Fruit fly (Drosophila melanogaster): ENCODE data around the gene dmGlut.

dmGlut gene

dm6 chr2L:12026458-12027431 is 493 bp upstream of the dmGlut start (continued):
- TF ChIP-seq CG1621 (tag; optimal IDR thresholded peaks at IDR 0.05) (peak; percentile 46), CG9139 (GFP tag; optimal IDR thresholded peaks at IDR 0.05) (peak; percentile 91), dac (GFP tag; optimal IDR thresholded peaks at IDR 0.05) (no peak), CG6163 (GFP tag; IDR thresholded peaks at IDR 0.05) (peak; percentile 79; the same call in 2 of the 3 replicates), Hr39 (GFP tag; optimal IDR thresholded peaks at IDR 0.05) (peak; percentile 81), net (GFP tag; optimal IDR thresholded peaks at IDR 0.05) (peak; percentile 60), acj6 (GFP tag; optimal IDR thresholded peaks at IDR 0.05) (peak; percentile 79), CG16779 (tag; optimal IDR thresholded peaks at IDR 0.05) (peak; percentile 67), Hr38 (GFP tag; optimal IDR thresholded peaks at IDR 0.05) (no peak), CG31627 (GFP tag; optimal IDR thresholded peaks at IDR 0.05) (peak; percentile 74), topi (GFP tag; optimal IDR thresholded peaks at IDR 0.05) (peak; percentile 75), vri (GFP tag; optimal IDR thresholded peaks at IDR 0.05) (peak; percentile 68), Eip93F (GFP tag; optimal IDR thresholded peaks at IDR 0.05) (peak; percentile 29), CG8119 (GFP tag; IDR thresholded peaks at IDR 0.05) (peak; percentile 69; the same call in 2 of the 3 replicates), CG6792 (GFP tag; optimal IDR thresholded peaks at IDR 0.05) (peak; percentile 68), lz (GFP tag; optimal IDR thresholded peaks at IDR 0.05) (peak; percentile 75), CG3032 (tag; optimal IDR thresholded peaks at IDR 0.05) (peak; percentile 78), ss (GFP tag; optimal IDR thresholded peaks at IDR 0.05) (peak; percentile 91 to 92), Ets96B (tag; optimal IDR thresholded peaks at IDR 0.05) (peak; percentile 77), CG8632 (GFP tag; optimal IDR thresholded peaks at IDR 0.05) (peak; percentile 80), CG11294 (GFP tag; IDR thresholded peaks at IDR 0.05) (peak; percentile 43), Sox15 (GFP tag; optimal IDR thresholded peaks at IDR 0.05) (peak; percentile 73), esn (GFP tag; optimal IDR thresholded peaks at IDR 0.05) (peak; percentile 84), Smox (GFP tag; optimal IDR thresholded peaks at IDR 0.05) (peak; percentile 65), Gug (GFP tag; IDR thresholded peaks at IDR 0.05) (peak; percentile 56), spab (GFP tag; optimal IDR thresholded peaks at IDR 0.05) (peak; percentile 75), CG6276 (GFP tag; optimal IDR thresholded peaks at IDR 0.05) (peak; percentile 86), CG11762 (GFP tag; optimal IDR thresholded peaks at IDR 0.05; ENCODE audit: insufficient read depth) (peak; percentile 53), Ets21C (GFP tag; optimal IDR thresholded peaks at IDR 0.05) (peak; percentile 62), cyc (GFP tag; optimal IDR thresholded peaks at IDR 0.05) (peak; percentile 40), dsx (GFP tag; optimal IDR thresholded peaks at IDR 0.05; ENCODE audit: poor library complexity, severe bottlenecking) (peak; percentile 79)

DNA sequence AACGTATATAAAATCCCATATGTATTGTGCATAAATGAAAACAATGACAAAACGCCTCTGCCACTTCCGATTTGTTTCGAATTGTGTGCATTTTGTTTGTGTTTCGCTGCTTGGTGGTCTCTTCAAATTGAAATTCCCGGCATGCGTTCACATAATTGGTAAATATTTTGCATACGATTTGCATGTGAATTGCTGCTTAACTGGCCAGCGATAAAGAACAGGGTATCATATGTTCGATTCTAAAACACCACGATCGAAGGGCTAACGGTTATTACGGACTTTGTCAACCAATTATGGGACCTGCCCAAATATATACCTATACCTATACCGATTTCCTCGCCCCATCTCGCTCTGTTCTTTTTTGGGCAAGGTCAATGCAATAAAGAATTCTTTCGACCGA is 864 bp downstream of the dmGlut start:
- peak; percentile 67 for TF ChIP-seq svp (GFP tag)
- peak; percentile 22 for TF ChIP-seq Met (GFP tag; optimal IDR thresholded peaks at IDR 0.05)
- no peak for TF ChIP-seq pdm3 (GFP tag; optimal IDR thresholded peaks at IDR 0.05)
- peak; percentile 2 for TF ChIP-seq topi (GFP tag; optimal IDR thresholded peaks at IDR 0.05)

DNA sequence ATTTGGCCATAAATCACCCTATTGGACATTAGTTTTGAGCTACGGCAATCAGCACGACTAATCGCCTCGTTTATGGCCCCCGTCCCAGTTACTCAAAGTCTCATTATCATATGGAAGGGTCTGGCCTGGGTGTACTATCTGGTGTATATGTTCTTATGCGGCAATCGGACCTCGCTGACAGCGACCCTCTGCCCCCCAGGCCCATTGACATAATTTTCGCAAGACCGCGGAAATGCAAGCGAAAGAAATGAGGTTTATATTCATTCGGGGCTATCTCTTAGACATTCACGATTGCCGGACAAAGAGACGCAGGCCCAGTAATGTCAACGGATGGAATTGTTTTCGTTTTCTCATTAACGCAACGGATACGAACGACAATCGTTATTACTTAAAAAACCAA is 1.6 kb downstream of the dmGlut start:
- TF ChIP-seq Eip93F (GFP tag; optimal IDR thresholded peaks at IDR 0.05): no peak
- TF ChIP-seq CG6854 (GFP tag; optimal IDR thresholded peaks at IDR 0.05): no peak
- no peak for TF ChIP-seq CG8319 (GFP tag; optimal IDR thresholded peaks at IDR 0.05)
- TF ChIP-seq fd59A (GFP tag; optimal IDR thresholded peaks at IDR 0.05): no peak
- TF ChIP-seq svp (GFP tag): peak; percentile 99
- TF ChIP-seq Eip78C (GFP tag): peak; percentile 10
- TF ChIP-seq vri (GFP tag; optimal IDR thresholded peaks at IDR 0.05): peak; percentile 80
- TF ChIP-seq CG6808 (GFP tag; optimal IDR thresholded peaks at IDR 0.05): no peak
- peak; percentile 41 for TF ChIP-seq Sox14 (GFP tag; optimal IDR thresholded peaks at IDR 0.05)
